Worm (Caenorhabditis elegans) whole organism, L2 larva: ENCODE measurements around the gene ZK673.1.

Source experiments
- ZK546.5 ChIP-seq: sonication (generic microtip); optimal IDR thresholded peaks from 2 replicates; lab custom pipeline; 2017; ENCODE audit warnings: missing biosample characterization, missing genetic modification characterization
- ama-1 ChIP-seq: fragments of 150-350 bp; optimal IDR thresholded peaks from 2 replicates; lab custom pipeline; 2018; ENCODE audit warnings: inconsistent platforms
- elt-1 ChIP-seq: fragments of 150-350 bp; optimal IDR thresholded peaks from 2 replicates; lab custom pipeline; 2014; ENCODE audit warnings: missing biosample characterization, missing genetic modification characterization
- elt-3 ChIP-seq: sonication (generic microtip); optimal IDR thresholded peaks from 2 replicates; lab custom pipeline; 2017; ENCODE audit warnings: missing biosample characterization, missing genetic modification characterization
- fos-1 ChIP-seq: fragments of 150-350 bp; optimal IDR thresholded peaks from 2 replicates; lab custom pipeline; 2014; ENCODE audit warnings: missing biosample characterization, missing genetic modification characterization
- lin-39 ChIP-seq: fragments of 150-350 bp; optimal IDR thresholded peaks from 2 replicates; lab custom pipeline; 2014; ENCODE audit warnings: missing biosample characterization, missing genetic modification reagents, missing genetic modification characterization
- lsy-2 ChIP-seq, 2 experiments: fragments of 150-350 bp in 1 of 2; sonication (generic microtip) in 1 of 2; optimal IDR thresholded peaks; 2 replicates each; lab custom pipeline; 2014 to 2017; ENCODE audit warnings: missing biosample characterization in 2 of 2, missing genetic modification characterization in 2 of 2
- nhr-11 ChIP-seq: fragments of 150-350 bp; optimal IDR thresholded peaks from 2 replicates; lab custom pipeline; 2014; ENCODE audit warnings: missing biosample characterization, missing genetic modification characterization
- nhr-237 ChIP-seq: fragments of 150-350 bp; optimal IDR thresholded peaks from 2 replicates; lab custom pipeline; 2014; ENCODE audit warnings: missing biosample characterization, missing genetic modification characterization
- unc-55 ChIP-seq: fragments of 150-350 bp; sonication (generic microtip); optimal IDR thresholded peaks from 3 replicates; lab custom pipeline; 2014; ENCODE audit warnings: missing biosample characterization, missing genetic modification reagents, missing genetic modification characterization
- unc-62 ChIP-seq: fragments of 150-350 bp; optimal IDR thresholded peaks from 2 replicates; lab custom pipeline; 2014; ENCODE audit warnings: missing biosample characterization, missing genetic modification reagents, missing genetic modification characterization
- ztf-11 ChIP-seq: sonication (generic microtip); optimal IDR thresholded peaks from 2 replicates; lab custom pipeline; 2017; ENCODE audit warnings: missing biosample characterization, missing genetic modification characterization

ce11 chrII:10402991-10403390 is 40.0 kb upstream of the ZK673.1 start:
- TF ChIP-seq nhr-11 (tag; lab: Kevin White, UChicago) (no peak), unc-62 (GFP tag; lab: Kevin White, UChicago) (no peak), ZK546.5 (no peak), elt-1 (tag; lab: Kevin White, UChicago) (no peak), lin-39 (tag; lab: Kevin White, UChicago) (no peak), elt-3 (tag; lab: Kevin White, UChicago) (no peak), fos-1 (tag; lab: Kevin White, UChicago) (peak; percentile 81), ztf-11 (no peak), lsy-2 (tag; optimal IDR thresholded peaks at IDR 0.05; lab: Kevin White, UChicago) (no peak), unc-55 (no peak), ama-1 (lab: Kevin White, UChicago) (no peak), nhr-237 (tag; lab: Kevin White, UChicago) (no peak)
